Worm (Caenorhabditis elegans) whole organism, young adult: ENCODE results near the gene mnp-1.

Source experiments
- F23B12.7 ChIP-seq: sonication (generic microtip); optimal IDR thresholded peaks from 2 replicates; lab custom pipeline; 2017; ENCODE audit warnings: missing genetic modification characterization, mild to moderate bottlenecking, missing compliant biosample characterization, antibody characterized with exemption, moderate library complexity; ENCODE audit not compliant: insufficient read depth
- Y53F4B.3 ChIP-seq: fragments of 200-800 bp; sonication (Bioruptor generic); IDR thresholded peaks from 2 replicates; pipeline ENCODE4 v1.3.6; 2022; ENCODE audit warnings: missing genetic modification reagents, missing genetic modification characterization, missing compliant biosample characterization
- ama-1 ChIP-seq, 3 experiments: fragments of 150-350 bp in 1 of 3; sonication (generic microtip) in 2 of 3; optimal IDR thresholded peaks; 2 replicates each; lab custom pipeline; 2014 to 2018; ENCODE audit warnings: missing biosample characterization in 2 of 3, missing genetic modification characterization in 2 of 3, missing genetic modification reagents in 2 of 3
- atf-7 ChIP-seq: sonication (generic microtip); optimal IDR thresholded peaks from 2 replicates; lab custom pipeline; 2017; ENCODE audit warnings: mild to moderate bottlenecking, missing genetic modification characterization, missing compliant biosample characterization
- egrh-3 ChIP-seq: fragments of 200-800 bp; sonication (Bioruptor generic); IDR thresholded peaks from 2 replicates; pipeline ENCODE4 v1.3.6; 2022; ENCODE audit warnings: missing genetic modification reagents, missing genetic modification characterization, missing compliant biosample characterization
- fkh-3 ChIP-seq: sonication (generic microtip); optimal IDR thresholded peaks from 2 replicates; lab custom pipeline; 2016; ENCODE audit warnings: mild to moderate bottlenecking, missing genetic modification characterization, missing compliant biosample characterization
- sdz-38 ChIP-seq: sonication (generic microtip); optimal IDR thresholded peaks from 2 replicates; lab custom pipeline; 2016; ENCODE audit warnings: missing genotype, missing genetic modification characterization, missing compliant biosample characterization
- snpc-4 ChIP-seq, 5 experiments: fragments of 150-350 bp in 1 of 5; sonication (generic microtip) in 4 of 5; optimal IDR thresholded peaks; 2 replicates each; lab custom pipeline; 2014 to 2018; ENCODE audit warnings: missing genetic modification characterization in 5 of 5, missing biosample characterization in 3 of 5, antibody characterized with exemption in 2 of 5, mild to moderate bottlenecking in 2 of 5, missing compliant biosample characterization in 2 of 5, missing genotype in 2 of 5, moderate library complexity in 2 of 5, missing genetic modification reagents in 1 of 5
- unc-62 ChIP-seq: fragments of 150-350 bp; optimal IDR thresholded peaks from 2 replicates; lab custom pipeline; 2014; ENCODE audit warnings: missing biosample characterization, missing genetic modification reagents, missing genetic modification characterization
- zfh-2 ChIP-seq: fragments of 200-800 bp; sonication (Bioruptor generic); conservative IDR thresholded peaks from 2 replicates; pipeline ENCODE4 v1.3.6; 2022; ENCODE audit warnings: missing genetic modification reagents, missing genetic modification characterization, missing compliant biosample characterization
- ztf-26 ChIP-seq: sonication (generic microtip); optimal IDR thresholded peaks from 2 replicates; lab custom pipeline; 2017; ENCODE audit warnings: missing genetic modification characterization, missing compliant biosample characterization

ce11 chrIII:4412108-4413009, 56.0 kb downstream of the mnp-1 start:
- peak; percentile 21 for TF ChIP-seq F23B12.7 (tag; lab: Kevin White, UChicago)
- no peak for TF ChIP-seq ztf-26 (tag; lab: Kevin White, UChicago)
- TF ChIP-seq zfh-2 (GFP tag; lab: Robert Waterston, UW) = no peak
- TF ChIP-seq unc-62 (GFP tag; lab: Kevin White, UChicago) = no peak
- no peak for TF ChIP-seq fkh-3 (tag; lab: Kevin White, UChicago)
- TF ChIP-seq snpc-4 (GFP tag; optimal IDR thresholded peaks at IDR 0.05; lab: Kevin White, UChicago) = no peak
- TF ChIP-seq snpc-4 (tag; optimal IDR thresholded peaks at IDR 0.05; lab: Kevin White, UChicago) = peak in 2 of 4 experiments; percentile 3 to 6
- no peak for TF ChIP-seq atf-7 (tag; lab: Kevin White, UChicago)
- no peak for TF ChIP-seq sdz-38 (tag; lab: Kevin White, UChicago)
- TF ChIP-seq egrh-3 (GFP tag; lab: Robert Waterston, UW) = no peak
- no peak for TF ChIP-seq ama-1 (optimal IDR thresholded peaks at IDR 0.05; lab: Kevin White, UChicago)
- no peak for TF ChIP-seq ama-1 (GFP tag; optimal IDR thresholded peaks at IDR 0.05; lab: Kevin White, UChicago)
- no peak for TF ChIP-seq Y53F4B.3 (GFP tag; lab: Robert Waterston, UW)
